Fruit fly (Drosophila melanogaster) whole organism, embryonic: ENCODE measurements around the gene CG42263.

Experiments
- Ada2b ChIP-seq: fragments of 200-800 bp; sonication (Bioruptor generic); IDR thresholded peaks from 2 replicates; pipeline ENCODE4 v1.3.6; 2022; ENCODE audit warnings: missing biosample characterization, missing genetic modification characterization
- CG10147 ChIP-seq: fragments of 200-800 bp; sonication (Bioruptor generic); optimal IDR thresholded peaks from 2 replicates; lab custom pipeline; 2019; ENCODE audit warnings: missing biosample characterization, mild to moderate bottlenecking, missing genetic modification characterization, moderate library complexity
- CG10431 ChIP-seq: fragments of 200-800 bp; sonication (Bioruptor generic); optimal IDR thresholded peaks from 3 replicates; lab custom pipeline; 2018; ENCODE audit warnings: missing biosample characterization, mild to moderate bottlenecking, missing genetic modification characterization
- CG11398 ChIP-seq: fragments of 200-800 bp; sonication (Bioruptor generic); optimal IDR thresholded peaks from 2 replicates; lab custom pipeline; 2016; ENCODE audit warnings: missing biosample characterization, missing genetic modification characterization
- CG11696 ChIP-seq: fragments of 200-800 bp; sonication (Bioruptor generic); IDR thresholded peaks from 2 replicates; pipeline ENCODE4 v1.3.6; 2022; ENCODE audit warnings: missing biosample characterization, missing genetic modification characterization
- CG12155 ChIP-seq: fragments of 200-800 bp; sonication (Bioruptor generic); optimal IDR thresholded peaks from 3 replicates; lab custom pipeline; 2016; ENCODE audit warnings: missing biosample characterization, missing genetic modification characterization
- CG1233 ChIP-seq: fragments of 200-800 bp; sonication (Bioruptor generic); optimal IDR thresholded peaks from 4 replicates; lab custom pipeline; 2018; ENCODE audit warnings: missing biosample characterization, mild to moderate bottlenecking, missing genetic modification characterization
- CG12659 ChIP-seq: fragments of 200-800 bp; sonication (Bioruptor generic); optimal IDR thresholded peaks from 3 replicates; lab custom pipeline; 2017; ENCODE audit warnings: mild to moderate bottlenecking, missing biosample characterization, missing genetic modification reagents, missing genetic modification characterization
- CG17328 ChIP-seq: fragments of 200-800 bp; sonication (Bioruptor generic); IDR thresholded peaks from 2 replicates; pipeline ENCODE4 v1.3.6; 2022; ENCODE audit warnings: missing biosample characterization, missing genetic modification characterization
- CG17359 ChIP-seq: fragments of 200-800 bp; sonication (Bioruptor generic); optimal IDR thresholded peaks from 3 replicates; lab custom pipeline; 2018; ENCODE audit warnings: missing biosample characterization, mild to moderate bottlenecking, missing genetic modification characterization, moderate library complexity
- CG1832 ChIP-seq: fragments of 200-800 bp; sonication (Bioruptor generic); optimal IDR thresholded peaks from 2 replicates; lab custom pipeline; 2017; ENCODE audit warnings: missing biosample characterization, mild to moderate bottlenecking, missing genetic modification characterization, inconsistent platforms
- CG3281 ChIP-seq: fragments of 200-800 bp; sonication (Bioruptor generic); optimal IDR thresholded peaks from 3 replicates; lab custom pipeline; 2017; ENCODE audit warnings: missing biosample characterization, mild to moderate bottlenecking, missing genetic modification characterization
- CG33557 ChIP-seq: fragments of 200-800 bp; sonication (Bioruptor generic); optimal IDR thresholded peaks from 2 replicates; lab custom pipeline; 2019; ENCODE audit warnings: missing biosample characterization, mild to moderate bottlenecking, missing genetic modification characterization, moderate library complexity
- CG34376 ChIP-seq: fragments of 200-800 bp; sonication (Bioruptor generic); optimal IDR thresholded peaks from 2 replicates; lab custom pipeline; 2018; ENCODE audit warnings: missing biosample characterization, mild to moderate bottlenecking, missing genetic modification characterization
- CG3838 ChIP-seq: fragments of 200-800 bp; sonication (Bioruptor generic); optimal IDR thresholded peaks from 3 replicates; lab custom pipeline; 2016; ENCODE audit warnings: missing biosample characterization, missing genetic modification characterization
- CG6689 ChIP-seq: fragments of 200-800 bp; sonication (Bioruptor generic); IDR thresholded peaks from 2 replicates; pipeline ENCODE4 v1.3.6; 2022; ENCODE audit warnings: missing biosample characterization, missing genetic modification characterization
- CG9876 ChIP-seq: fragments of 200-800 bp; sonication (Bioruptor generic); optimal IDR thresholded peaks from 2 replicates; lab custom pipeline; 2016; ENCODE audit warnings: missing biosample characterization, missing genetic modification characterization
- CG9932 ChIP-seq: fragments of 200-800 bp; sonication (Bioruptor generic); IDR thresholded peaks from 2 replicates; pipeline ENCODE4 v1.3.6; 2022; ENCODE audit warnings: missing biosample characterization, missing genetic modification characterization
- D19B ChIP-seq: fragments of 200-800 bp; sonication (Bioruptor generic); optimal IDR thresholded peaks from 2 replicates; lab custom pipeline; 2017; ENCODE audit warnings: missing biosample characterization, mild to moderate bottlenecking, missing genetic modification characterization
- Dip3 ChIP-seq: fragments of 200-800 bp; sonication (Bioruptor generic); optimal IDR thresholded peaks from 3 replicates; lab custom pipeline; 2016; ENCODE audit warnings: missing biosample characterization, missing genetic modification characterization
- HHEX ChIP-seq: fragments of 200-800 bp; sonication (Bioruptor generic); optimal IDR thresholded peaks from 3 replicates; lab custom pipeline; 2017; ENCODE audit warnings: missing biosample characterization, mild to moderate bottlenecking, missing genetic modification characterization, missing genetic modification reagents
- HLH4C ChIP-seq: fragments of 200-800 bp; sonication (Bioruptor generic); IDR thresholded peaks from 3 replicates; pipeline ENCODE4 v1.3.6; 2022; ENCODE audit warnings: missing biosample characterization, missing genetic modification characterization; ENCODE audit not compliant: partially characterized antibody
- MBD-R2 ChIP-seq: fragments of 200-800 bp; sonication (Bioruptor generic); IDR thresholded peaks from 2 replicates; pipeline ENCODE4 v1.3.6; 2022; ENCODE audit warnings: missing biosample characterization, missing genetic modification characterization
- NC2β ChIP-seq: fragments of 200-800 bp; sonication (Bioruptor generic); optimal IDR thresholded peaks from 2 replicates; lab custom pipeline; 2016; ENCODE audit warnings: missing biosample characterization, missing genetic modification characterization
- Nf-YB ChIP-seq: fragments of 200-800 bp; sonication (Bioruptor generic); optimal IDR thresholded peaks from 3 replicates; lab custom pipeline; 2019; ENCODE audit warnings: missing biosample characterization, mild to moderate bottlenecking, missing genetic modification characterization, moderate library complexity
- Sry-δ ChIP-seq: fragments of 200-800 bp; sonication (Bioruptor generic); optimal IDR thresholded peaks from 2 replicates; lab custom pipeline; 2016; ENCODE audit warnings: missing biosample characterization, missing genetic modification characterization
- amos ChIP-seq: fragments of 200-800 bp; sonication (Bioruptor generic); IDR thresholded peaks from 2 replicates; pipeline ENCODE4 v1.3.6; 2022; ENCODE audit warnings: missing biosample characterization, missing genetic modification characterization; ENCODE audit not compliant: partially characterized antibody
- bigmax ChIP-seq: fragments of 200-800 bp; sonication (Bioruptor generic); optimal IDR thresholded peaks from 2 replicates; lab custom pipeline; 2018; ENCODE audit warnings: missing biosample characterization, mild to moderate bottlenecking, missing genetic modification characterization
- cad ChIP-seq: fragments of >200 bp; optimal IDR thresholded peaks from 2 replicates; lab custom pipeline; 2017; ENCODE audit warnings: missing biosample characterization, missing genetic modification characterization
- ci ChIP-seq: fragments of 200-800 bp; sonication (Bioruptor generic); IDR thresholded peaks from 3 replicates; pipeline ENCODE4 v1.3.6; 2022; ENCODE audit warnings: missing biosample characterization, missing genetic modification characterization
- dysf ChIP-seq: fragments of 200-800 bp; sonication (Bioruptor generic); IDR thresholded peaks from 3 replicates; pipeline ENCODE4 v1.3.6; 2022; ENCODE audit warnings: missing biosample characterization, missing genetic modification characterization
- jing ChIP-seq: fragments of 200-800 bp; sonication (Bioruptor generic); optimal IDR thresholded peaks from 2 replicates; lab custom pipeline; 2018; ENCODE audit warnings: missing biosample characterization, mild to moderate bottlenecking, missing genetic modification characterization
- mirr ChIP-seq: fragments of 200-800 bp; sonication (Bioruptor generic); optimal IDR thresholded peaks from 3 replicates; lab custom pipeline; 2018; ENCODE audit warnings: missing biosample characterization, mild to moderate bottlenecking, missing genetic modification characterization
- otp ChIP-seq: fragments of 200-800 bp; sonication (Bioruptor generic); IDR thresholded peaks from 3 replicates; pipeline ENCODE4, ENCODE4 v1.3.6; 2022; ENCODE audit warnings: missing biosample characterization, missing genetic modification characterization
- pros ChIP-seq: fragments of 200-800 bp; sonication (Bioruptor generic); optimal IDR thresholded peaks from 3 replicates; lab custom pipeline; 2019; ENCODE audit warnings: missing biosample characterization, mild to moderate bottlenecking, missing genetic modification characterization, moderate library complexity
- psq ChIP-seq: fragments of 200-800 bp; sonication (Bioruptor generic); optimal IDR thresholded peaks from 2 replicates; lab custom pipeline; 2017; ENCODE audit warnings: missing biosample characterization, missing genetic modification characterization
- pum ChIP-seq: fragments of 200-800 bp; sonication (Bioruptor generic); optimal IDR thresholded peaks from 2 replicates; lab custom pipeline; 2016; ENCODE audit warnings: missing biosample characterization, missing genetic modification characterization
- ro ChIP-seq: fragments of 200-800 bp; sonication (Bioruptor generic); IDR thresholded peaks from 2 replicates; pipeline ENCODE4 v1.3.6; 2022; ENCODE audit warnings: missing biosample characterization, missing genetic modification characterization
- sd ChIP-seq: fragments of 200-800 bp; sonication (Bioruptor generic); optimal IDR thresholded peaks from 3 replicates; lab custom pipeline; 2018; ENCODE audit warnings: missing biosample characterization, mild to moderate bottlenecking, missing genetic modification characterization, moderate library complexity
- sr ChIP-seq: fragments of 200-800 bp; sonication (Bioruptor generic); IDR thresholded peaks from 3 replicates; pipeline ENCODE4 v1.3.6; 2022; ENCODE audit warnings: missing biosample characterization, missing genetic modification characterization
- tin ChIP-seq: fragments of 200-800 bp; sonication (Bioruptor generic); optimal IDR thresholded peaks from 3 replicates; lab custom pipeline; 2016; ENCODE audit warnings: missing biosample characterization, missing genetic modification characterization
- trem ChIP-seq: fragments of 200-800 bp; optimal IDR thresholded peaks from 3 replicates; lab custom pipeline; 2019; ENCODE audit warnings: missing biosample characterization, mild to moderate bottlenecking, missing genetic modification characterization, moderate library complexity
- wek ChIP-seq: fragments of 200-800 bp; sonication (Bioruptor generic); optimal IDR thresholded peaks from 3 replicates; lab custom pipeline; 2018; ENCODE audit warnings: missing biosample characterization, mild to moderate bottlenecking, missing genetic modification characterization, moderate library complexity
- z ChIP-seq: fragments of 200-800 bp; sonication (Bioruptor generic); IDR thresholded peaks from 3 replicates; pipeline ENCODE4 v1.3.6; 2022; ENCODE audit warnings: missing biosample characterization, missing genetic modification characterization

The CG42263 gene

dm6 chr3L:19909234-19910053 lies 46.2 kb downstream of the CG42263 start (continued):
- TF ChIP-seq amos (GFP tag; lab: Robert Waterston, UW) (peak; percentile 42; the same call in 1 of the 2 replicates), CG6689 (no peak), HHEX (peak; percentile 35), Ada2b (GFP tag; lab: Robert Waterston, UW) (no peak), psq (peak; percentile 82), CG3281 (GFP tag; lab: Kevin White, UChicago) (peak; percentile 84), NC2β (GFP tag; lab: Kevin White, UChicago) (peak; percentile 30), CG9932 (peak; percentile 39), CG1832 (no peak), CG10147 (no peak), dysf (GFP tag; lab: Robert Waterston, UW) (no peak), CG33557 (no peak), ci (GFP tag; lab: Robert Waterston, UW) (peak; percentile 59; the same call in 2 of the 3 replicates), trem (peak; percentile 52), ro (GFP tag; lab: Robert Waterston, UW) (no peak), sd (tag; lab: Kevin White, UChicago) (peak; percentile 14), CG1233 (GFP tag; lab: Kevin White, UChicago) (peak; percentile 26), HLH4C (GFP tag; lab: Robert Waterston, UW) (no peak), tin (no peak), Sry-δ (GFP tag; lab: Kevin White, UChicago) (peak; percentile 35), MBD-R2 (peak; percentile 42), CG3838 (GFP tag; lab: Kevin White, UChicago) (no peak), pros (GFP tag; lab: Kevin White, UChicago) (no peak), sr (GFP tag; lab: Robert Waterston, UW) (no peak), CG34376 (peak; percentile 44), otp (GFP tag; lab: Robert Waterston, UW) (no peak), cad (no peak), bigmax (GFP tag; lab: Kevin White, UChicago) (no peak), CG12659 (peak; percentile 61), mirr (GFP tag; lab: Kevin White, UChicago) (peak; percentile 63), pum (GFP tag; lab: Kevin White, UChicago) (no peak), wek (GFP tag; lab: Kevin White, UChicago) (peak; percentile 29), CG12155 (GFP tag; lab: Kevin White, UChicago) (no peak), CG11696 (GFP tag; lab: Robert Waterston, UW) (no peak), D19B (GFP tag; lab: Kevin White, UChicago) (no peak), CG17328 (GFP tag; lab: Robert Waterston, UW) (peak; percentile 32; the same call in 1 of the 2 replicates), jing (GFP tag; lab: Kevin White, UChicago) (no peak), CG9876 (GFP tag; lab: Kevin White, UChicago) (no peak), CG17359 (no peak), Nf-YB (GFP tag; lab: Kevin White, UChicago) (no peak), CG11398 (GFP tag; lab: Kevin White, UChicago) (no peak), Dip3 (GFP tag; lab: Kevin White, UChicago) (no peak), CG10431 (no peak), z (GFP tag; lab: Robert Waterston, UW) (no peak)
- TF ChIP-seq, all 482 proteins: peak for 90
